In the genomic region with DNA sequence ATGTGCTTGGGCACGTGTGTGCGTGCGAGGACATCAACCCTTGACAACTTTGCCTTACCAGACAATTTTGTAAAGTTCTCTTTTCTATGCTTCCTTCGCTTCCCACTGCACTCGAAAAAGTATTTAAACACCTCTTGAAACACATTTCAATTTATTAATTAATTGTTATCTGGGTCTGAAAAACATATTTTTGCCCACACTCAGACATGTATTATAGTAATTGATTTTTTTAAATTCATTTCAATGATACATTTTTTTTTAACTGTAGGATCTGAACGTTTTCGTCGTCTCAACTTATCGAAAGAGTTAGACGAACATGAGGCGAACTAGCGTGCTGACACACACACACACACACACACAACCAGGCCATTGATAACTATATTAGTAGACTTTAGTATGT, we compare ENCODE assay signal across 1 fruit fly cellular context.
A peak's percentile ranks its signal among the peaks of the same experiment; 100 is the strongest.
TF ChIP-seq lines count a peak whose summit lies in the region.

No protein-coding gene starts in this region.

TF ChIP-seq in whole organism, embryonic, 481 proteins besides CTCF, POLR2A, EP300 and RAD21 (continued from another document and continues in another):
- TF ChIP-seq hkb (optimal IDR thresholded peaks at IDR 0.05; lab: Kevin White, UChicago) = no peak
- TF ChIP-seq hkb (GFP tag; IDR thresholded peaks at IDR 0.05; lab: Robert Waterston, UW) = 0 out of 2 replicates have a peak, but pooled peaks have one; percentile 24
- TF ChIP-seq pnt (GFP tag; optimal IDR thresholded peaks at IDR 0.05; lab: Kevin White, UChicago) = no peak
- no peak for TF ChIP-seq abd-A (tag; optimal IDR thresholded peaks at IDR 0.05; lab: Kevin White, UChicago)
- no peak for TF ChIP-seq CG8359 (GFP tag; optimal IDR thresholded peaks at IDR 0.05; lab: Kevin White, UChicago; ENCODE audit: borderline replicate concordance)
- no peak for TF ChIP-seq ken (GFP tag; IDR thresholded peaks at IDR 0.05; lab: Robert Waterston, UW)
- TF ChIP-seq CG13424 (tag; optimal IDR thresholded peaks at IDR 0.05; lab: Kevin White, UChicago) = peak; percentile 26
- TF ChIP-seq hb (GFP tag; IDR thresholded peaks at IDR 0.05; lab: Robert Waterston, UW; ENCODE audit: partially characterized antibody) = no peak
- no peak for TF ChIP-seq CG7928 (GFP tag; optimal IDR thresholded peaks at IDR 0.05; lab: Kevin White, UChicago)
- TF ChIP-seq Poxn (GFP tag; IDR thresholded peaks at IDR 0.05; lab: Robert Waterston, UW) = no peak
- no peak for TF ChIP-seq Ravus (GFP tag; IDR thresholded peaks at IDR 0.05; lab: Robert Waterston, UW)
- no peak for TF ChIP-seq caup (GFP tag; optimal IDR thresholded peaks at IDR 0.05; lab: Kevin White, UChicago; ENCODE audit: severe bottlenecking)
- no peak for TF ChIP-seq CG14965 (GFP tag; optimal IDR thresholded peaks at IDR 0.05; lab: Kevin White, UChicago; ENCODE audit: borderline replicate concordance)
- no peak for TF ChIP-seq H15 (GFP tag; IDR thresholded peaks at IDR 0.05; lab: Robert Waterston, UW)
- TF ChIP-seq nom (GFP tag; optimal IDR thresholded peaks at IDR 0.05; lab: Kevin White, UChicago) = no peak
- no peak for TF ChIP-seq zf30C (GFP tag; optimal IDR thresholded peaks at IDR 0.05; lab: Kevin White, UChicago)
- TF ChIP-seq pros (GFP tag; optimal IDR thresholded peaks at IDR 0.05; lab: Kevin White, UChicago) = no peak
- TF ChIP-seq Dip2 (GFP tag; IDR thresholded peaks at IDR 0.05; lab: Robert Waterston, UW) = no peak
- no peak for TF ChIP-seq CG33557 (GFP tag; optimal IDR thresholded peaks at IDR 0.05; lab: Kevin White, UChicago)
- TF ChIP-seq CG10979 (tag; optimal IDR thresholded peaks at IDR 0.05; lab: Kevin White, UChicago) = no peak
- no peak for TF ChIP-seq B-H1 (GFP tag; IDR thresholded peaks at IDR 0.05; lab: Robert Waterston, UW)
- TF ChIP-seq vfl (GFP tag; optimal IDR thresholded peaks at IDR 0.05; lab: Kevin White, UChicago) = no peak
- TF ChIP-seq fd3F (GFP tag; optimal IDR thresholded peaks at IDR 0.05; lab: Kevin White, UChicago) = no peak
- no peak for TF ChIP-seq otp (GFP tag; IDR thresholded peaks at IDR 0.05; lab: Robert Waterston, UW)
- TF ChIP-seq CG1602 (GFP tag; optimal IDR thresholded peaks at IDR 0.05; lab: Kevin White, UChicago) = no peak
- no peak for TF ChIP-seq CG13624 (GFP tag; optimal IDR thresholded peaks at IDR 0.05; lab: Kevin White, UChicago)
- no peak for TF ChIP-seq Neu2 (GFP tag; optimal IDR thresholded peaks at IDR 0.05; lab: Kevin White, UChicago; ENCODE audit: borderline replicate concordance)
- peak; percentile 42 for TF ChIP-seq CG11504 (tag; optimal IDR thresholded peaks at IDR 0.05; lab: Kevin White, UChicago)
- no peak for TF ChIP-seq CG6813 (GFP tag; optimal IDR thresholded peaks at IDR 0.05; lab: Kevin White, UChicago)
- TF ChIP-seq Sry-δ (GFP tag; optimal IDR thresholded peaks at IDR 0.05; lab: Kevin White, UChicago) = no peak
- TF ChIP-seq CG2116 (GFP tag; optimal IDR thresholded peaks at IDR 0.05; lab: Kevin White, UChicago) = no peak
- TF ChIP-seq her (GFP tag; optimal IDR thresholded peaks at IDR 0.05; lab: Kevin White, UChicago) = no peak
- TF ChIP-seq CG34224 (GFP tag; IDR thresholded peaks at IDR 0.05; lab: Robert Waterston, UW; ENCODE audit: partially characterized antibody) = no peak
- TF ChIP-seq vvl (GFP tag; IDR thresholded peaks at IDR 0.05; lab: Robert Waterston, UW) = no peak
- no peak for TF ChIP-seq ranshi (GFP tag; IDR thresholded peaks at IDR 0.05; lab: Robert Waterston, UW)
- no peak for TF ChIP-seq Scr (GFP tag; IDR thresholded peaks at IDR 0.05; lab: Robert Waterston, UW; ENCODE audit: partially characterized antibody)
- TF ChIP-seq CG11247 (GFP tag; IDR thresholded peaks at IDR 0.05; lab: Robert Waterston, UW) = no peak
- TF ChIP-seq CG6683 (GFP tag; optimal IDR thresholded peaks at IDR 0.05; lab: Kevin White, UChicago) = no peak
- no peak for TF ChIP-seq Six4 (GFP tag; optimal IDR thresholded peaks at IDR 0.05; lab: Kevin White, UChicago)
- no peak for TF ChIP-seq pan (optimal IDR thresholded peaks at IDR 0.05; lab: Kevin White, UChicago)
- TF ChIP-seq pan (GFP tag; optimal IDR thresholded peaks at IDR 0.05 in 1 of 2, IDR thresholded peaks at IDR 0.05 in 1 of 2) = peak in 1 of 2 experiments; percentile 21
- TF ChIP-seq Spps (tag; optimal IDR thresholded peaks at IDR 0.05; lab: Kevin White, UChicago) = no peak
- no peak for TF ChIP-seq CG10462 (GFP tag; optimal IDR thresholded peaks at IDR 0.05; lab: Kevin White, UChicago)
- TF ChIP-seq CG17802 (tag; optimal IDR thresholded peaks at IDR 0.05; lab: Kevin White, UChicago) = no peak
- TF ChIP-seq Doc3 (GFP tag; IDR thresholded peaks at IDR 0.05; lab: Robert Waterston, UW; ENCODE audit: partially characterized antibody) = no peak
- TF ChIP-seq CG3995 (GFP tag; optimal IDR thresholded peaks at IDR 0.05; lab: Kevin White, UChicago) = no peak
- TF ChIP-seq usp (GFP tag; optimal IDR thresholded peaks at IDR 0.05; lab: Kevin White, UChicago) = no peak
- TF ChIP-seq Taf1 (GFP tag; IDR thresholded peaks at IDR 0.05; lab: Robert Waterston, UW) = no peak
- no peak for TF ChIP-seq CG15011 (GFP tag; optimal IDR thresholded peaks at IDR 0.05; lab: Kevin White, UChicago)
- TF ChIP-seq Jarid2 (GFP tag; optimal IDR thresholded peaks at IDR 0.05; lab: Kevin White, UChicago) = no peak
- no peak for TF ChIP-seq klu (GFP tag; IDR thresholded peaks at IDR 0.05; lab: Robert Waterston, UW)
- no peak for TF ChIP-seq CG12219 (GFP tag; optimal IDR thresholded peaks at IDR 0.05; lab: Kevin White, UChicago)
- TF ChIP-seq sc (optimal IDR thresholded peaks at IDR 0.05; lab: Kevin White, UChicago) = no peak
- TF ChIP-seq sc (GFP tag; optimal IDR thresholded peaks at IDR 0.05; lab: Kevin White, UChicago) = no peak
- TF ChIP-seq gfzf (GFP tag; optimal IDR thresholded peaks at IDR 0.05; lab: Kevin White, UChicago) = no peak
- no peak for TF ChIP-seq Max (GFP tag; optimal IDR thresholded peaks at IDR 0.05; lab: Kevin White, UChicago)
- TF ChIP-seq Aef1 (GFP tag; IDR thresholded peaks at IDR 0.05; lab: Robert Waterston, UW) = no peak
- TF ChIP-seq cato (GFP tag; optimal IDR thresholded peaks at IDR 0.05; lab: Kevin White, UChicago; ENCODE audit: borderline replicate concordance) = no peak
- TF ChIP-seq CG8765 (GFP tag; IDR thresholded peaks at IDR 0.05; lab: Robert Waterston, UW) = no peak
- TF ChIP-seq al (GFP tag; IDR thresholded peaks at IDR 0.05; lab: Robert Waterston, UW) = no peak
- TF ChIP-seq fu2 (GFP tag; optimal IDR thresholded peaks at IDR 0.05; lab: Kevin White, UChicago) = no peak
- TF ChIP-seq CG9797 (GFP tag; optimal IDR thresholded peaks at IDR 0.05; lab: Kevin White, UChicago) = no peak
- TF ChIP-seq luna (GFP tag; optimal IDR thresholded peaks at IDR 0.05; lab: Kevin White, UChicago) = no peak
- no peak for TF ChIP-seq Dll (GFP tag; IDR thresholded peaks at IDR 0.05; lab: Robert Waterston, UW; ENCODE audit: partially characterized antibody)
- TF ChIP-seq gro (GFP tag; optimal IDR thresholded peaks at IDR 0.05; lab: Kevin White, UChicago) = no peak
- no peak for TF ChIP-seq ara (GFP tag; IDR thresholded peaks at IDR 0.05; lab: Robert Waterston, UW)
- TF ChIP-seq Gsc (GFP tag; IDR thresholded peaks at IDR 0.05; lab: Robert Waterston, UW) = no peak
- TF ChIP-seq hbn (GFP tag; IDR thresholded peaks at IDR 0.05; lab: Robert Waterston, UW; ENCODE audit: partially characterized antibody) = no peak
- TF ChIP-seq CG7839 (tag; optimal IDR thresholded peaks at IDR 0.05; lab: Kevin White, UChicago) = peak; percentile 34
- no peak for TF ChIP-seq Gug (GFP tag; IDR thresholded peaks at IDR 0.05; lab: Robert Waterston, UW)
- no peak for TF ChIP-seq Myb (GFP tag; optimal IDR thresholded peaks at IDR 0.05; lab: Kevin White, UChicago)
- TF ChIP-seq CG11085 (GFP tag; IDR thresholded peaks at IDR 0.05; lab: Robert Waterston, UW) = no peak
- no peak for TF ChIP-seq schlank (tag; optimal IDR thresholded peaks at IDR 0.05; lab: Kevin White, UChicago)
- TF ChIP-seq Elba2 (GFP tag; optimal IDR thresholded peaks at IDR 0.05; lab: Kevin White, UChicago) = no peak
- 0 out of 2 replicates have a peak, but pooled peaks have one; percentile 20 for TF ChIP-seq Ptx1 (GFP tag; IDR thresholded peaks at IDR 0.05; lab: Robert Waterston, UW)
- TF ChIP-seq Bgb (GFP tag; IDR thresholded peaks at IDR 0.05; lab: Robert Waterston, UW; ENCODE audit: partially characterized antibody) = no peak
- TF ChIP-seq dmrt99B (tag; optimal IDR thresholded peaks at IDR 0.05; lab: Kevin White, UChicago) = peak; percentile 44
- TF ChIP-seq CG31388 (GFP tag; optimal IDR thresholded peaks at IDR 0.05; lab: Kevin White, UChicago) = no peak
- no peak for TF ChIP-seq NC2β (GFP tag; optimal IDR thresholded peaks at IDR 0.05; lab: Kevin White, UChicago)
- TF ChIP-seq gsb-n (tag; optimal IDR thresholded peaks at IDR 0.05; lab: Kevin White, UChicago) = no peak
- no peak for TF ChIP-seq CG18011 (GFP tag; optimal IDR thresholded peaks at IDR 0.05; lab: Kevin White, UChicago)
- 0 out of 3 replicates have a peak, but pooled peaks have one; percentile 22 for TF ChIP-seq CG11695 (GFP tag; IDR thresholded peaks at IDR 0.05; lab: Robert Waterston, UW)
- no peak for TF ChIP-seq nmo (GFP tag; optimal IDR thresholded peaks at IDR 0.05; lab: Kevin White, UChicago)
- TF ChIP-seq az2 (GFP tag; optimal IDR thresholded peaks at IDR 0.05; lab: Kevin White, UChicago) = no peak
- TF ChIP-seq CG13775 (GFP tag; optimal IDR thresholded peaks at IDR 0.05; lab: Kevin White, UChicago) = no peak
- no peak for TF ChIP-seq bbx (GFP tag; IDR thresholded peaks at IDR 0.05; lab: Robert Waterston, UW; ENCODE audit: partially characterized antibody)
- TF ChIP-seq CG42726 (GFP tag; IDR thresholded peaks at IDR 0.05; lab: Robert Waterston, UW; ENCODE audit: partially characterized antibody) = no peak
- no peak for TF ChIP-seq org-1 (GFP tag; optimal IDR thresholded peaks at IDR 0.05; lab: Kevin White, UChicago)
- no peak for TF ChIP-seq E2f2 (GFP tag; IDR thresholded peaks at IDR 0.05; lab: Robert Waterston, UW)
- no peak for TF ChIP-seq knrl (GFP tag; IDR thresholded peaks at IDR 0.05; lab: Robert Waterston, UW; ENCODE audit: partially characterized antibody)
- no peak for TF ChIP-seq CG17912 (GFP tag; optimal IDR thresholded peaks at IDR 0.05; lab: Kevin White, UChicago)
- TF ChIP-seq MESR4 (GFP tag; optimal IDR thresholded peaks at IDR 0.05; lab: Kevin White, UChicago) = no peak
- no peak for TF ChIP-seq E2f1 (GFP tag; IDR thresholded peaks at IDR 0.05; lab: Robert Waterston, UW)
- no peak for TF ChIP-seq CG12071 (GFP tag; optimal IDR thresholded peaks at IDR 0.05; lab: Kevin White, UChicago)
- TF ChIP-seq cas (GFP tag; IDR thresholded peaks at IDR 0.05; lab: Robert Waterston, UW) = no peak
- TF ChIP-seq wor (GFP tag; IDR thresholded peaks at IDR 0.05; lab: Robert Waterston, UW) = no peak
- no peak for TF ChIP-seq CG5180 (GFP tag; optimal IDR thresholded peaks at IDR 0.05; lab: Kevin White, UChicago)
- no peak for TF ChIP-seq Dbx (GFP tag; IDR thresholded peaks at IDR 0.05; lab: Robert Waterston, UW)
- TF ChIP-seq lilli (GFP tag; optimal IDR thresholded peaks at IDR 0.05; lab: Kevin White, UChicago) = no peak
- TF ChIP-seq lab (GFP tag; optimal IDR thresholded peaks at IDR 0.05; lab: Kevin White, UChicago) = peak; percentile 10
- no peak for TF ChIP-seq CG7745 (tag; optimal IDR thresholded peaks at IDR 0.05; lab: Kevin White, UChicago)
- TF ChIP-seq CG30403 (GFP tag; optimal IDR thresholded peaks at IDR 0.05; lab: Kevin White, UChicago) = no peak
- TF ChIP-seq fru (optimal IDR thresholded peaks at IDR 0.05; lab: Kevin White, UChicago) = no peak
- no peak for TF ChIP-seq CG8924 (tag; optimal IDR thresholded peaks at IDR 0.05; lab: Kevin White, UChicago)
- TF ChIP-seq jumu (GFP tag; optimal IDR thresholded peaks at IDR 0.05; lab: Kevin White, UChicago) = no peak
- TF ChIP-seq CG7556 (GFP tag; optimal IDR thresholded peaks at IDR 0.05; lab: Kevin White, UChicago) = peak; percentile 13
- TF ChIP-seq bowl (GFP tag; IDR thresholded peaks at IDR 0.05; lab: Robert Waterston, UW) = no peak
- TF ChIP-seq ssp (GFP tag; IDR thresholded peaks at IDR 0.05; lab: Robert Waterston, UW) = no peak
- TF ChIP-seq dm (GFP tag; optimal IDR thresholded peaks at IDR 0.05; lab: Kevin White, UChicago) = no peak
- no peak for TF ChIP-seq CG10321 (GFP tag; IDR thresholded peaks at IDR 0.05; lab: Robert Waterston, UW)
- TF ChIP-seq grau (tag; optimal IDR thresholded peaks at IDR 0.05; lab: Kevin White, UChicago) = peak; percentile 32
- no peak for TF ChIP-seq Optix (GFP tag; IDR thresholded peaks at IDR 0.05; lab: Robert Waterston, UW)
- TF ChIP-seq CG10543 (GFP tag; optimal IDR thresholded peaks at IDR 0.05; lab: Kevin White, UChicago) = no peak
- TF ChIP-seq CG16779 (GFP tag; IDR thresholded peaks at IDR 0.05; lab: Robert Waterston, UW) = no peak
- TF ChIP-seq CG9609 (GFP tag; optimal IDR thresholded peaks at IDR 0.05; lab: Kevin White, UChicago) = no peak
- TF ChIP-seq CG9876 (GFP tag; optimal IDR thresholded peaks at IDR 0.05; lab: Kevin White, UChicago) = no peak
- TF ChIP-seq Vsx1 (GFP tag; optimal IDR thresholded peaks at IDR 0.05; lab: Kevin White, UChicago) = no peak
- TF ChIP-seq shn (GFP tag; optimal IDR thresholded peaks at IDR 0.05; lab: Kevin White, UChicago) = no peak
- TF ChIP-seq slou (GFP tag; optimal IDR thresholded peaks at IDR 0.05; lab: Kevin White, UChicago) = no peak
- TF ChIP-seq unpg (GFP tag; optimal IDR thresholded peaks at IDR 0.05; lab: Kevin White, UChicago) = no peak
- no peak for TF ChIP-seq CG12769 (tag; optimal IDR thresholded peaks at IDR 0.05; lab: Kevin White, UChicago)
- TF ChIP-seq bigmax (GFP tag; optimal IDR thresholded peaks at IDR 0.05; lab: Kevin White, UChicago) = no peak
- TF ChIP-seq Hr78 (GFP tag; optimal IDR thresholded peaks at IDR 0.05; lab: Kevin White, UChicago) = no peak
- TF ChIP-seq Sox102F (GFP tag; optimal IDR thresholded peaks at IDR 0.05; lab: Kevin White, UChicago) = peak; percentile 24
- no peak for TF ChIP-seq CG16813 (GFP tag; IDR thresholded peaks at IDR 0.05; lab: Robert Waterston, UW; ENCODE audit: partially characterized antibody)
- TF ChIP-seq Kr (GFP tag; optimal IDR thresholded peaks at IDR 0.05; lab: Kevin White, UChicago) = no peak
- TF ChIP-seq CG2202 (tag; optimal IDR thresholded peaks at IDR 0.05; lab: Kevin White, UChicago) = no peak
- peak; percentile 59 for TF ChIP-seq sens (GFP tag; lab: Kevin White, UChicago)
- no peak for TF ChIP-seq NfI (GFP tag; optimal IDR thresholded peaks at IDR 0.05; lab: Kevin White, UChicago)
- TF ChIP-seq sisA (GFP tag; IDR thresholded peaks at IDR 0.05; lab: Robert Waterston, UW) = no peak
- no peak for TF ChIP-seq dati (GFP tag; IDR thresholded peaks at IDR 0.05; lab: Robert Waterston, UW)
- TF ChIP-seq CG9932 (GFP tag; IDR thresholded peaks at IDR 0.05; lab: Robert Waterston, UW) = no peak
- TF ChIP-seq CG6689 (GFP tag; IDR thresholded peaks at IDR 0.05; lab: Robert Waterston, UW) = no peak
